Fruit fly (Drosophila melanogaster) whole organism, prepupa: ENCODE data around the gene CG42266.

Experiments
- CG10631 ChIP-seq: fragments of 200-800 bp; sonication (Bioruptor generic); optimal IDR thresholded peaks from 2 replicates; lab custom pipeline; 2016; ENCODE audit warnings: missing biosample characterization, missing genetic modification characterization
- CG11902 ChIP-seq: fragments of 200-800 bp; sonication (Bioruptor generic); optimal IDR thresholded peaks from 3 replicates; lab custom pipeline; 2016; ENCODE audit warnings: missing biosample characterization, missing genetic modification characterization
- CG15336 ChIP-seq: fragments of 200-800 bp; sonication (Bioruptor generic); IDR thresholded peaks from 2 replicates; pipeline ENCODE4 v1.3.6; 2022; ENCODE audit warnings: missing biosample characterization, missing genetic modification characterization
- CG1621 ChIP-seq: fragments of 200-800 bp; sonication (Bioruptor generic); optimal IDR thresholded peaks from 3 replicates; lab custom pipeline; 2018; ENCODE audit warnings: missing biosample characterization, mild to moderate bottlenecking, missing genetic modification characterization
- CG16779 ChIP-seq: fragments of 200-800 bp; sonication (Bioruptor generic); optimal IDR thresholded peaks from 3 replicates; lab custom pipeline; 2017; ENCODE audit warnings: missing biosample characterization, mild to moderate bottlenecking, missing genetic modification characterization
- CG3032 ChIP-seq: fragments of 200-800 bp; optimal IDR thresholded peaks from 2 replicates; lab custom pipeline; 2019; ENCODE audit warnings: missing biosample characterization, mild to moderate bottlenecking, missing genetic modification characterization, moderate library complexity
- CG31627 ChIP-seq: fragments of 200-800 bp; sonication (Bioruptor generic); optimal IDR thresholded peaks from 3 replicates; lab custom pipeline; 2016; ENCODE audit warnings: missing biosample characterization, missing genetic modification characterization
- CG32006 ChIP-seq: fragments of 200-800 bp; sonication (Bioruptor generic); optimal IDR thresholded peaks from 3 replicates; lab custom pipeline; 2017; ENCODE audit warnings: missing biosample characterization, mild to moderate bottlenecking, missing genetic modification characterization
- CG34406 ChIP-seq: fragments of 200-800 bp; sonication (Bioruptor generic); optimal IDR thresholded peaks from 3 replicates; lab custom pipeline; 2016; ENCODE audit warnings: missing biosample characterization, missing genetic modification characterization
- CG3919 ChIP-seq: fragments of 200-800 bp; sonication (Bioruptor generic); optimal IDR thresholded peaks from 3 replicates; lab custom pipeline; 2016; ENCODE audit warnings: missing biosample characterization, missing genetic modification characterization
- CG4318 ChIP-seq: fragments of 200-800 bp; sonication (Bioruptor generic); optimal IDR thresholded peaks from 3 replicates; lab custom pipeline; 2017; ENCODE audit warnings: missing biosample characterization, mild to moderate bottlenecking, missing genetic modification characterization
- CG6163 ChIP-seq: fragments of 200-800 bp; sonication (Bioruptor generic); IDR thresholded peaks from 3 replicates; pipeline ENCODE4 v1.3.6; 2022; ENCODE audit warnings: missing biosample characterization, missing genetic modification characterization
- CG6276 ChIP-seq: fragments of 200-800 bp; sonication (Bioruptor generic); optimal IDR thresholded peaks from 2 replicates; lab custom pipeline; 2017; ENCODE audit warnings: missing biosample characterization, mild to moderate bottlenecking, missing genetic modification characterization
- CG6792 ChIP-seq: fragments of 200-800 bp; sonication (Bioruptor generic); optimal IDR thresholded peaks from 3 replicates; lab custom pipeline; 2016; ENCODE audit warnings: missing biosample characterization, missing genetic modification characterization
- CG6808 ChIP-seq: fragments of 200-800 bp; sonication (Bioruptor generic); optimal IDR thresholded peaks from 3 replicates; lab custom pipeline; 2017; ENCODE audit warnings: missing biosample characterization, missing genetic modification characterization, mild to moderate bottlenecking, moderate library complexity, missing genetic modification reagents
- CG6854 ChIP-seq: fragments of 200-800 bp; sonication (Bioruptor generic); optimal IDR thresholded peaks from 2 replicates; lab custom pipeline; 2017; ENCODE audit warnings: missing biosample characterization, mild to moderate bottlenecking, missing genetic modification characterization
- CG7368 ChIP-seq: fragments of 200-800 bp; sonication (Bioruptor generic); optimal IDR thresholded peaks from 3 replicates; lab custom pipeline; 2016; ENCODE audit warnings: missing biosample characterization, missing genetic modification characterization
- CG8119 ChIP-seq: fragments of 200-800 bp; sonication (Bioruptor generic); IDR thresholded peaks from 3 replicates; pipeline ENCODE4 v1.3.6; 2022; ENCODE audit warnings: missing biosample characterization, missing genetic modification characterization
- CG8319 ChIP-seq: fragments of 200-800 bp; sonication (Bioruptor generic); optimal IDR thresholded peaks from 3 replicates; lab custom pipeline; 2016; ENCODE audit warnings: missing biosample characterization, missing genetic modification characterization
- CG8632 ChIP-seq: fragments of 200-800 bp; sonication (Bioruptor generic); optimal IDR thresholded peaks from 3 replicates; lab custom pipeline; 2016; ENCODE audit warnings: missing biosample characterization, missing genetic modification characterization
- CG9139 ChIP-seq: fragments of 200-800 bp; sonication (Bioruptor generic); optimal IDR thresholded peaks from 3 replicates; lab custom pipeline; 2017; ENCODE audit warnings: missing biosample characterization, mild to moderate bottlenecking, missing genetic modification characterization
- Eip75B ChIP-seq: fragments of 200-800 bp; sonication (Bioruptor generic); optimal IDR thresholded peaks from 3 replicates; lab custom pipeline; 2016; ENCODE audit warnings: missing biosample characterization, missing genetic modification characterization
- Eip78C ChIP-seq: fragments of 200-800 bp; sonication (Bioruptor generic); peaks from one replicate; lab custom pipeline; 2016; ENCODE audit warnings: missing biosample characterization, missing genetic modification characterization
- Eip93F ChIP-seq: fragments of 200-800 bp; sonication (Bioruptor generic); optimal IDR thresholded peaks from 2 replicates; lab custom pipeline; 2016; ENCODE audit warnings: missing biosample characterization, mild to moderate bottlenecking, missing genetic modification characterization
- Ets21C ChIP-seq: fragments of 200-800 bp; sonication (Bioruptor generic); optimal IDR thresholded peaks from 3 replicates; lab custom pipeline; 2016; ENCODE audit warnings: missing biosample characterization, missing genetic modification characterization
- Gug ChIP-seq: fragments of 200-800 bp; sonication (Bioruptor generic); IDR thresholded peaks from 2 replicates; pipeline ENCODE4 v1.3.6; 2022; ENCODE audit warnings: missing biosample characterization, missing genetic modification characterization
- Hr38 ChIP-seq: sonication (Bioruptor generic); optimal IDR thresholded peaks from 2 replicates; lab custom pipeline; 2016; ENCODE audit warnings: missing biosample characterization, missing genetic modification characterization
- Hr4 ChIP-seq: fragments of 200-800 bp; sonication (Bioruptor generic); optimal IDR thresholded peaks from 3 replicates; lab custom pipeline; 2016; ENCODE audit warnings: missing biosample characterization, missing genetic modification characterization
- Met ChIP-seq: fragments of 200-800 bp; sonication (Bioruptor generic); optimal IDR thresholded peaks from 3 replicates; lab custom pipeline; 2016; ENCODE audit warnings: missing biosample characterization, missing genetic modification characterization
- Smox ChIP-seq: fragments of 200-800 bp; sonication (Bioruptor generic); optimal IDR thresholded peaks from 3 replicates; lab custom pipeline; 2016; ENCODE audit warnings: missing biosample characterization, missing genetic modification characterization
- Sox14 ChIP-seq: fragments of 200-800 bp; sonication (Bioruptor generic); optimal IDR thresholded peaks from 3 replicates; lab custom pipeline; 2016; ENCODE audit warnings: missing biosample characterization, missing genetic modification characterization
- Sox15 ChIP-seq: fragments of 200-800 bp; sonication (Bioruptor generic); optimal IDR thresholded peaks from 3 replicates; lab custom pipeline; 2016; ENCODE audit warnings: missing biosample characterization, missing genetic modification characterization
- achi ChIP-seq: fragments of 200-800 bp; sonication (Bioruptor generic); optimal IDR thresholded peaks from 3 replicates; lab custom pipeline; 2016; ENCODE audit warnings: missing biosample characterization, missing genetic modification characterization
- acj6 ChIP-seq: fragments of 200-800 bp; sonication (Bioruptor generic); optimal IDR thresholded peaks from 3 replicates; lab custom pipeline; 2016; ENCODE audit warnings: missing biosample characterization, missing genetic modification characterization
- cyc ChIP-seq: fragments of 200-800 bp; sonication (Bioruptor generic); optimal IDR thresholded peaks from 3 replicates; lab custom pipeline; 2016; ENCODE audit warnings: missing biosample characterization, missing genetic modification characterization
- dac ChIP-seq: fragments of 200-800 bp; sonication (Bioruptor generic); optimal IDR thresholded peaks from 2 replicates; lab custom pipeline; 2017; ENCODE audit warnings: missing biosample characterization, mild to moderate bottlenecking, missing genetic modification characterization
- dsx ChIP-seq: fragments of 200-800 bp; optimal IDR thresholded peaks from 3 replicates; lab custom pipeline; 2019; ENCODE audit warnings: missing biosample characterization, mild to moderate bottlenecking, missing genetic modification characterization, moderate library complexity; ENCODE audit not compliant: poor library complexity, severe bottlenecking
- eg ChIP-seq: fragments of 200-800 bp; sonication (Bioruptor generic); IDR thresholded peaks from 3 replicates; pipeline ENCODE4 v1.3.6; 2022; ENCODE audit warnings: missing biosample characterization, missing genetic modification characterization
- fd59A ChIP-seq: fragments of 200-800 bp; sonication (Bioruptor generic); optimal IDR thresholded peaks from 2 replicates; lab custom pipeline; 2017; ENCODE audit warnings: missing biosample characterization, mild to moderate bottlenecking, missing genetic modification characterization, missing genetic modification reagents
- fkh ChIP-seq: fragments of 200-800 bp; sonication (Bioruptor generic); optimal IDR thresholded peaks from 3 replicates; lab custom pipeline; 2017; ENCODE audit warnings: missing biosample characterization, mild to moderate bottlenecking, missing genetic modification characterization, moderate library complexity
- spab ChIP-seq: fragments of 200-800 bp; sonication (Bioruptor generic); optimal IDR thresholded peaks from 2 replicates; lab custom pipeline; 2017; ENCODE audit warnings: missing biosample characterization, mild to moderate bottlenecking, missing genetic modification characterization, missing genetic modification reagents
- ss ChIP-seq, 2 experiments: fragments of 200-800 bp; sonication (Bioruptor generic); optimal IDR thresholded peaks; 2 replicates in 1 of 2; 3 replicates in 1 of 2; lab custom pipeline; 2017 to 2018; ENCODE audit warnings: mild to moderate bottlenecking in 2 of 2, missing biosample characterization in 2 of 2, missing genetic modification characterization in 2 of 2, moderate library complexity in 1 of 2
- svp ChIP-seq: fragments of 200-800 bp; sonication (Bioruptor generic); peaks from one replicate; lab custom pipeline; 2016; ENCODE audit warnings: missing biosample characterization, missing genetic modification characterization
- topi ChIP-seq: fragments of 200-800 bp; sonication (Bioruptor generic); optimal IDR thresholded peaks from 3 replicates; lab custom pipeline; 2016; ENCODE audit warnings: missing biosample characterization, missing genetic modification characterization
- vri ChIP-seq: fragments of 200-800 bp; sonication (Bioruptor generic); optimal IDR thresholded peaks from 3 replicates; lab custom pipeline; 2016; ENCODE audit warnings: missing biosample characterization, mild to moderate bottlenecking, missing genetic modification characterization

The CG42266 gene

dm6 chr2L:16350742-16351568 is 10.8 kb upstream of the CG42266 start (continued):
- peak; percentile 99 for TF ChIP-seq CG6808 (GFP tag; lab: Kevin White, UChicago)
- peak; percentile 99 for TF ChIP-seq ss (GFP tag; optimal IDR thresholded peaks at IDR 0.05; lab: Kevin White, UChicago)
- TF ChIP-seq CG1621 (tag; lab: Kevin White, UChicago) = peak; percentile 99
- peak; percentile 99 for TF ChIP-seq dsx (GFP tag; lab: Kevin White, UChicago)
- peak; percentile 93 for TF ChIP-seq fkh (GFP tag; lab: Kevin White, UChicago)
- peak; percentile 99 for TF ChIP-seq Eip93F (GFP tag; lab: Kevin White, UChicago)
- peak; percentile 99 for TF ChIP-seq achi (GFP tag; lab: Kevin White, UChicago)
- TF ChIP-seq CG6854 (GFP tag; lab: Kevin White, UChicago) = peak; percentile 98
- TF ChIP-seq CG8119 (GFP tag; lab: Robert Waterston, UW) = peak; percentile 100
- TF ChIP-seq CG16779 (tag; lab: Kevin White, UChicago) = peak; percentile 99
- TF ChIP-seq CG32006 (GFP tag; lab: Kevin White, UChicago) = peak; percentile 99
- TF ChIP-seq CG11902 (GFP tag; lab: Kevin White, UChicago) = peak; percentile 97
- peak; percentile 97 for TF ChIP-seq CG4318
- peak; percentile 99 for TF ChIP-seq CG3919 (GFP tag; lab: Kevin White, UChicago)
- peak; percentile 99 for TF ChIP-seq fd59A (GFP tag; lab: Kevin White, UChicago)
- peak; percentile 86 for TF ChIP-seq Hr38 (GFP tag; lab: Kevin White, UChicago)
- TF ChIP-seq Gug (GFP tag; lab: Robert Waterston, UW) = peak; percentile 98
- peak; percentile 99 for TF ChIP-seq CG3032 (tag; lab: Kevin White, UChicago)
- peak; percentile 99 for TF ChIP-seq Smox (GFP tag; lab: Kevin White, UChicago)
- peak; percentile 99 for TF ChIP-seq topi
- TF ChIP-seq dac = peak; percentile 98
- peak; percentile 99 for TF ChIP-seq Hr4
- TF ChIP-seq CG6163 (GFP tag; lab: Robert Waterston, UW) = peak; percentile 99
- TF ChIP-seq CG31627 = peak; percentile 99
- TF ChIP-seq Eip75B (GFP tag; lab: Kevin White, UChicago) = peak; percentile 99
- peak; percentile 99 for TF ChIP-seq acj6
- peak; percentile 99 for TF ChIP-seq CG7368 (GFP tag; lab: Kevin White, UChicago)
- peak; percentile 98 for TF ChIP-seq Ets21C (GFP tag; lab: Kevin White, UChicago)
- TF ChIP-seq cyc (GFP tag; lab: Kevin White, UChicago) = peak; percentile 99
- peak; percentile 99 for TF ChIP-seq CG6276
- peak; percentile 100 for TF ChIP-seq Eip78C (GFP tag; lab: Kevin White, UChicago)

dm6 chr2L:16350160-16350633 is 10.0 kb upstream of the CG42266 start:
- TF ChIP-seq Sox14 (no peak), CG3919 (GFP tag; lab: Kevin White, UChicago) (no peak), CG8632 (GFP tag; lab: Kevin White, UChicago) (peak; percentile 53), Eip78C (GFP tag; lab: Kevin White, UChicago) (no peak), CG6276 (no peak), Met (GFP tag; lab: Kevin White, UChicago) (peak; percentile 80), CG9139 (GFP tag; lab: Kevin White, UChicago) (peak; percentile 6), CG10631 (peak; percentile 76), cyc (GFP tag; lab: Kevin White, UChicago) (peak; percentile 82), CG6163 (GFP tag; lab: Robert Waterston, UW) (peak; percentile 77), Sox15 (GFP tag; lab: Kevin White, UChicago) (peak; percentile 76), dsx (GFP tag; lab: Kevin White, UChicago) (peak; percentile 50), CG4318 (peak; percentile 75), CG16779 (tag; lab: Kevin White, UChicago) (no peak), Eip93F (GFP tag; lab: Kevin White, UChicago) (peak; percentile 48), CG6792 (GFP tag; lab: Kevin White, UChicago) (peak; percentile 41), fd59A (GFP tag; lab: Kevin White, UChicago) (peak; percentile 40), topi (no peak), eg (GFP tag; lab: Robert Waterston, UW) (peak; percentile 81), CG34406 (GFP tag; lab: Kevin White, UChicago) (peak; percentile 73), Hr38 (GFP tag; lab: Kevin White, UChicago) (no peak), achi (GFP tag; lab: Kevin White, UChicago) (peak; percentile 74), CG15336 (GFP tag; lab: Robert Waterston, UW) (peak; percentile 50), CG6854 (GFP tag; lab: Kevin White, UChicago) (peak; percentile 37), vri (GFP tag; lab: Kevin White, UChicago) (peak; percentile 73), Smox (GFP tag; lab: Kevin White, UChicago) (peak; percentile 78), Gug (GFP tag; lab: Robert Waterston, UW) (peak; percentile 61; the same call in 1 of the 2 replicates), dac (no peak), Ets21C (GFP tag; lab: Kevin White, UChicago) (peak; percentile 83), svp (peak; percentile 86), CG8319 (GFP tag; lab: Kevin White, UChicago) (peak; percentile 51), spab (GFP tag; lab: Kevin White, UChicago) (peak; percentile 30), CG3032 (tag; lab: Kevin White, UChicago) (no peak)
